Worm (Caenorhabditis elegans) whole organism, L4/young adult: ENCODE results near the gene oac-41.

Experiments
- dao-5 ChIP-seq: sonication (generic microtip); optimal IDR thresholded peaks from 2 replicates; lab custom pipeline; 2016; ENCODE audit warnings: missing genotype, missing genetic modification characterization, moderate library complexity, missing compliant biosample characterization
- him-1 ChIP-seq: sonication (generic microtip); optimal IDR thresholded peaks from 2 replicates; lab custom pipeline; 2016; ENCODE audit warnings: missing genotype, missing genetic modification reagents, missing genetic modification characterization, missing compliant biosample characterization

DNA sequence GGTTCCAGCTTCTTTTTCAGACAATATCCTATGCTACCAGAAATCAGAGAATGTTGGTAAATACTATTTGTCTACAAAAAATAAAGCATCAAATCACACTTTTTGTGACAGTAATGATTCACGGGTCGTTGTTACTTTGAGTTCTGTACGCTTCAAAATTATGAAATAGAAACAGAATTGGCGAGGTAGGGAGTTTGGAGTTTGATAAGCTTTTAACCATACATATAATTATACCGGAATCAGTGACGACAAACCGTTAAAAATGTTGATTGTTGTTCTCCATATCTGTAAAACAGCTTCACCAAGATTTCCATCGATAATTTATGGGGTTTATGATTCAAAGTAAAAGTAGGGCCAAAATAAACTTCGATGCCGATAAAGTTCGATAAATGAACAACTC, 44.1 kb downstream of the oac-41 start:
- TF ChIP-seq him-1 (tag; lab: Kevin White, UChicago) = no peak
- TF ChIP-seq dao-5 (tag; lab: Kevin White, UChicago) = no peak
